Fruit fly (Drosophila melanogaster): Measurements from ENCODE around the gene CG32485.
A peak's percentile ranks its signal among the peaks of the same experiment; 100 is the strongest.

Gene CG32485

dm6 chr3L:3071675-3072583 is 21.8 kb downstream of the CG32485 start (continued):
- TF ChIP-seq net (GFP tag; optimal IDR thresholded peaks at IDR 0.05) (peak; percentile 18), CG6792 (GFP tag; optimal IDR thresholded peaks at IDR 0.05) (peak; percentile 18), vri (GFP tag; optimal IDR thresholded peaks at IDR 0.05) (no peak), Sox15 (GFP tag; optimal IDR thresholded peaks at IDR 0.05) (no peak), CG32006 (GFP tag; optimal IDR thresholded peaks at IDR 0.05) (peak; percentile 50), CG10669 (GFP tag; optimal IDR thresholded peaks at IDR 0.05) (peak; percentile 5), Hr38 (GFP tag; optimal IDR thresholded peaks at IDR 0.05) (no peak), svp (GFP tag) (peak; percentile 58), Sox14 (GFP tag; optimal IDR thresholded peaks at IDR 0.05) (peak; percentile 12), Smox (GFP tag; optimal IDR thresholded peaks at IDR 0.05) (peak; percentile 40), topi (GFP tag; optimal IDR thresholded peaks at IDR 0.05) (no peak), CG8632 (GFP tag; optimal IDR thresholded peaks at IDR 0.05) (peak; percentile 18), Sox102F (GFP tag; optimal IDR thresholded peaks at IDR 0.05) (peak; percentile 33), CG34406 (GFP tag; optimal IDR thresholded peaks at IDR 0.05) (peak; percentile 22), spab (GFP tag; optimal IDR thresholded peaks at IDR 0.05) (peak; percentile 7), CG6276 (GFP tag; optimal IDR thresholded peaks at IDR 0.05) (no peak), esn (GFP tag; optimal IDR thresholded peaks at IDR 0.05) (peak; percentile 18), cyc (GFP tag; optimal IDR thresholded peaks at IDR 0.05) (no peak), Eip75B (GFP tag; optimal IDR thresholded peaks at IDR 0.05) (no peak), CG6163 (GFP tag; IDR thresholded peaks at IDR 0.05) (peak; percentile 35; the same call in 1 of the 3 replicates), achi (GFP tag; optimal IDR thresholded peaks at IDR 0.05) (peak; percentile 24)

- TF ChIP-seq CG3919 (GFP tag; optimal IDR thresholded peaks at IDR 0.05) (peak; percentile 64), Sox102F (GFP tag; optimal IDR thresholded peaks at IDR 0.05) (peak; percentile 29), cyc (GFP tag; optimal IDR thresholded peaks at IDR 0.05) (peak; percentile 51), Gug (GFP tag; IDR thresholded peaks at IDR 0.05) (no peak; the same call in 1 of the 2 replicates), CG3032 (tag; optimal IDR thresholded peaks at IDR 0.05) (peak; percentile 48), CG32006 (GFP tag; optimal IDR thresholded peaks at IDR 0.05) (peak; percentile 26), topi (GFP tag; optimal IDR thresholded peaks at IDR 0.05) (peak; percentile 56), CG6792 (GFP tag; optimal IDR thresholded peaks at IDR 0.05) (peak; percentile 20), OdsH (GFP tag; optimal IDR thresholded peaks at IDR 0.05) (peak; percentile 49), Eip75B (GFP tag; optimal IDR thresholded peaks at IDR 0.05) (peak; percentile 37), CG4318 (GFP tag; optimal IDR thresholded peaks at IDR 0.05) (peak; percentile 3), pdm3 (GFP tag; optimal IDR thresholded peaks at IDR 0.05) (peak; percentile 55), CG15336 (GFP tag; IDR thresholded peaks at IDR 0.05) (0 out of 2 replicates have a peak, but pooled peaks have one; percentile 20), Hr38 (GFP tag; optimal IDR thresholded peaks at IDR 0.05) (no peak), achi (GFP tag; optimal IDR thresholded peaks at IDR 0.05) (peak; percentile 55), net (GFP tag; optimal IDR thresholded peaks at IDR 0.05) (peak; percentile 14), CG1621 (tag; optimal IDR thresholded peaks at IDR 0.05) (peak; percentile 55), Blimp-1 (GFP tag; optimal IDR thresholded peaks at IDR 0.05) (no peak), CG8632 (GFP tag; optimal IDR thresholded peaks at IDR 0.05) (peak; percentile 49), CG11294 (GFP tag; IDR thresholded peaks at IDR 0.05) (no peak), CG34406 (GFP tag; optimal IDR thresholded peaks at IDR 0.05) (peak; percentile 30), CG6854 (GFP tag; optimal IDR thresholded peaks at IDR 0.05) (no peak), fd85E (GFP tag; optimal IDR thresholded peaks at IDR 0.05) (no peak), CG6276 (GFP tag; optimal IDR thresholded peaks at IDR 0.05) (peak; percentile 37), CG11762 (GFP tag; optimal IDR thresholded peaks at IDR 0.05; ENCODE audit: insufficient read depth) (peak; percentile 30), Eip93F (GFP tag; optimal IDR thresholded peaks at IDR 0.05) (no peak), CG8119 (GFP tag; IDR thresholded peaks at IDR 0.05) (peak; percentile 39; the same call in 1 of the 3 replicates), Hr39 (GFP tag; optimal IDR thresholded peaks at IDR 0.05) (peak; percentile 48), CG10669 (GFP tag; optimal IDR thresholded peaks at IDR 0.05) (peak; percentile 32), esn (GFP tag; optimal IDR thresholded peaks at IDR 0.05) (peak; percentile 56), vri (GFP tag; optimal IDR thresholded peaks at IDR 0.05) (no peak), eg (GFP tag; IDR thresholded peaks at IDR 0.05) (no peak; the same call in 2 of the 3 replicates), Eip78C (GFP tag) (peak; percentile 87), dac (GFP tag; optimal IDR thresholded peaks at IDR 0.05) (no peak), fd59A (GFP tag; optimal IDR thresholded peaks at IDR 0.05) (peak; percentile 46), dsx (GFP tag; optimal IDR thresholded peaks at IDR 0.05; ENCODE audit: poor library complexity, severe bottlenecking) (peak; percentile 42), Hr4 (GFP tag; optimal IDR thresholded peaks at IDR 0.05) (peak; percentile 0), lz (GFP tag; optimal IDR thresholded peaks at IDR 0.05) (peak; percentile 51), CG31627 (GFP tag; optimal IDR thresholded peaks at IDR 0.05) (peak; percentile 34), CG7368 (GFP tag; optimal IDR thresholded peaks at IDR 0.05) (no peak)
Observed at dm6 chr3L:3073460-3073859, 23.3 kb downstream of the CG32485 start.

All from whole organism, prepupa.